Worm (Caenorhabditis elegans): ENCODE data around the gene kgb-2.
"Not testable (repeated sequence)": the region's sequence is repeated elsewhere in the genome, so short reads cannot be mapped to it uniquely, and the experiment has no call there.

Gene kgb-2

ce11 chrIV:3582806-3583205 is 23.8 kb upstream of the kgb-2 start, which contains the start of gene blos-7:
blos-7 (minus strand) TSS chrIV:3582906.
- not testable (repeated sequence) for TF ChIP-seq egl-27, hmg-11, lsy-12 (tag; optimal IDR thresholded peaks at IDR 0.05)

ce11 chrIV:3590821-3591220 is 15.8 kb upstream of the kgb-2 start:
- no peak for TF ChIP-seq lsy-12 (tag; optimal IDR thresholded peaks at IDR 0.05)
- no peak for TF ChIP-seq hmg-11 (tag; optimal IDR thresholded peaks at IDR 0.05)
- TF ChIP-seq nhr-237 (tag; optimal IDR thresholded peaks at IDR 0.05) = no peak
- TF ChIP-seq unc-62 (GFP tag; optimal IDR thresholded peaks at IDR 0.05) = no peak
- TF ChIP-seq snpc-4 (tag; optimal IDR thresholded peaks at IDR 0.05) = no peak
- TF ChIP-seq fkh-10 (GFP tag; optimal IDR thresholded peaks at IDR 0.05) = no peak
- TF ChIP-seq tbx-2 (tag; optimal IDR thresholded peaks at IDR 0.05) = no peak
- TF ChIP-seq ama-1 (optimal IDR thresholded peaks at IDR 0.05) = no peak

- TF ChIP-seq nfya-1 (tag; optimal IDR thresholded peaks at IDR 0.05; ENCODE audit: insufficient read depth) (no peak), nhr-67 (tag; optimal IDR thresholded peaks at IDR 0.05) (no peak), pqm-1 (tag; optimal IDR thresholded peaks at IDR 0.05) (no peak), ZK546.5 (tag; optimal IDR thresholded peaks at IDR 0.05) (no peak), ceh-82 (tag; optimal IDR thresholded peaks at IDR 0.05) (no peak), fkh-10 (GFP tag; optimal IDR thresholded peaks at IDR 0.05) (no peak), mml-1 (tag; optimal IDR thresholded peaks at IDR 0.05) (no peak), nhr-237 (tag; optimal IDR thresholded peaks at IDR 0.05) (no peak), sea-2 (GFP tag; optimal IDR thresholded peaks at IDR 0.05) (no peak), nhr-77 (tag; optimal IDR thresholded peaks at IDR 0.05) (no peak), lin-39 (tag; optimal IDR thresholded peaks at IDR 0.05) (no peak), daf-12 (tag; optimal IDR thresholded peaks at IDR 0.05) (no peak)
Observed at ce11 chrIV:3593513-3593912, 13.1 kb upstream of the kgb-2 start, which contains the start of gene taf-2. taf-2 (minus strand) TSS chrIV:3593613.

- TF ChIP-seq fkh-10 (GFP tag; optimal IDR thresholded peaks at IDR 0.05) = no peak
- TF ChIP-seq sea-2 (GFP tag; optimal IDR thresholded peaks at IDR 0.05) = no peak
- TF ChIP-seq elt-3 (tag; optimal IDR thresholded peaks at IDR 0.05) = no peak
- TF ChIP-seq fkh-2 (tag; optimal IDR thresholded peaks at IDR 0.05) = no peak
- TF ChIP-seq nhr-76 (tag; optimal IDR thresholded peaks at IDR 0.05) = no peak
- TF ChIP-seq lin-15B (tag; optimal IDR thresholded peaks at IDR 0.05) = no peak
- TF ChIP-seq skn-1 (tag; optimal IDR thresholded peaks at IDR 0.05) = no peak
- no peak for TF ChIP-seq nhr-237 (tag; optimal IDR thresholded peaks at IDR 0.05)
- no peak for TF ChIP-seq zag-1 (tag; optimal IDR thresholded peaks at IDR 0.05)
- TF ChIP-seq nfya-1 (tag; optimal IDR thresholded peaks at IDR 0.05; ENCODE audit: insufficient read depth) = no peak
- TF ChIP-seq nhr-11 (tag; optimal IDR thresholded peaks at IDR 0.05) = no peak
- no peak for TF ChIP-seq nhr-77 (tag; optimal IDR thresholded peaks at IDR 0.05)
- TF ChIP-seq pqm-1 (tag; optimal IDR thresholded peaks at IDR 0.05) = no peak
- TF ChIP-seq lsy-12 (tag; optimal IDR thresholded peaks at IDR 0.05) = no peak
- TF ChIP-seq pha-4 (tag; optimal IDR thresholded peaks at IDR 0.05) = no peak
- TF ChIP-seq nhr-67 (tag; optimal IDR thresholded peaks at IDR 0.05) = no peak
- TF ChIP-seq egl-27 (tag; optimal IDR thresholded peaks at IDR 0.05) = no peak
Observed at ce11 chrIV:3597356-3597755, 9.2 kb upstream of the kgb-2 start.

- TF ChIP-seq lin-15B (tag; optimal IDR thresholded peaks at IDR 0.05) = no peak
- TF ChIP-seq ama-1 (optimal IDR thresholded peaks at IDR 0.05) = no peak
Observed at ce11 chrIV:3598452-3598851, 8.1 kb upstream of the kgb-2 start, which contains the start of gene Y37E11B.5. Y37E11B.5 (minus strand) TSS chrIV:3598552.

ce11 chrIV:3599126-3599525 is 7.5 kb upstream of the kgb-2 start, which contains the start of gene Y37E11B.6:
Y37E11B.6 (minus strand) TSS chrIV:3599306.
- no peak for TF ChIP-seq aly-2 (tag; optimal IDR thresholded peaks at IDR 0.05)
- TF ChIP-seq pha-4 (tag; optimal IDR thresholded peaks at IDR 0.05) = peak; percentile 2
- no peak for TF ChIP-seq ztf-11 (tag; optimal IDR thresholded peaks at IDR 0.05)
- no peak for TF ChIP-seq R02D3.7 (tag; optimal IDR thresholded peaks at IDR 0.05)
- TF ChIP-seq pqm-1 (tag; optimal IDR thresholded peaks at IDR 0.05) = no peak
- TF ChIP-seq snpc-4 (tag; optimal IDR thresholded peaks at IDR 0.05) = no peak
- TF ChIP-seq nhr-25 (tag; optimal IDR thresholded peaks at IDR 0.05) = peak; percentile 22
- no peak for TF ChIP-seq nhr-76 (tag; optimal IDR thresholded peaks at IDR 0.05)
- TF ChIP-seq unc-39 (tag; optimal IDR thresholded peaks at IDR 0.05) = no peak
- TF ChIP-seq ceh-16 (tag; optimal IDR thresholded peaks at IDR 0.05) = no peak
- TF ChIP-seq ceh-9 (tag; optimal IDR thresholded peaks at IDR 0.05) = no peak
- no peak for TF ChIP-seq fkh-2 (tag; optimal IDR thresholded peaks at IDR 0.05)
- no peak for TF ChIP-seq ztf-4 (tag; optimal IDR thresholded peaks at IDR 0.05)
- no peak for TF ChIP-seq egl-27 (tag; optimal IDR thresholded peaks at IDR 0.05)
- no peak for TF ChIP-seq elt-2 (tag; optimal IDR thresholded peaks at IDR 0.05)
- TF ChIP-seq lin-15B (tag; optimal IDR thresholded peaks at IDR 0.05) = peak; percentile 42
